Worm (Caenorhabditis elegans) whole organism, mixed stage, embryonic: Measurements from ENCODE around the gene K08F4.3.
A peak's percentile ranks its signal among the peaks of the same experiment; 100 is the strongest.

Source experiments
- M03D4.4 ChIP-seq: sonication (generic microtip); optimal IDR thresholded peaks from 2 replicates; lab custom pipeline; 2017; ENCODE audit warnings: mild to moderate bottlenecking, missing genetic modification characterization, missing compliant biosample characterization
- bed-3 ChIP-seq: fragments of 200-800 bp; sonication (Bioruptor generic); optimal IDR thresholded peaks from 3 replicates; lab custom pipeline; 2018; ENCODE audit warnings: mild to moderate bottlenecking, missing genetic modification characterization, moderate library complexity, missing compliant biosample characterization
- blmp-1 ChIP-seq: fragments of 150-350 bp; optimal IDR thresholded peaks from 2 replicates; lab custom pipeline; 2014; ENCODE audit warnings: missing biosample characterization, missing genetic modification characterization
- ceh-43 ChIP-seq: fragments of 200-800 bp; sonication (Bioruptor generic); optimal IDR thresholded peaks from 2 replicates; lab custom pipeline; 2018; ENCODE audit warnings: mild to moderate bottlenecking, missing genetic modification characterization, moderate library complexity, missing compliant biosample characterization
- ceh-83 ChIP-seq: fragments of 200-800 bp; sonication (Bioruptor generic); optimal IDR thresholded peaks from 2 replicates; lab custom pipeline; 2018; ENCODE audit warnings: mild to moderate bottlenecking, missing genetic modification characterization, missing compliant biosample characterization
- ces-1 ChIP-seq: fragments of 150-350 bp; optimal IDR thresholded peaks from 2 replicates; lab custom pipeline; 2014; ENCODE audit warnings: missing biosample characterization, missing genetic modification reagents, missing genetic modification characterization
- cnd-1 ChIP-seq: fragments of 200-800 bp; sonication (Bioruptor generic); optimal IDR thresholded peaks from 2 replicates; lab custom pipeline; 2018; ENCODE audit warnings: mild to moderate bottlenecking, missing genetic modification characterization, missing compliant biosample characterization
- drap-1 ChIP-seq: fragments of 200-800 bp; sonication (Bioruptor generic); optimal IDR thresholded peaks from 3 replicates; lab custom pipeline; 2018; ENCODE audit warnings: mild to moderate bottlenecking, missing genetic modification characterization, missing compliant biosample characterization
- elt-3 ChIP-seq: fragments of 150-350 bp; optimal IDR thresholded peaks from 2 replicates; lab custom pipeline; 2014; ENCODE audit warnings: missing biosample characterization, missing genetic modification characterization
- flh-1 ChIP-seq: fragments of 200-800 bp; sonication (Bioruptor generic); optimal IDR thresholded peaks from 2 replicates; lab custom pipeline; 2018; ENCODE audit warnings: mild to moderate bottlenecking, missing genetic modification characterization, moderate library complexity, missing compliant biosample characterization
- ham-2 ChIP-seq: fragments of 200-800 bp; sonication (Bioruptor generic); optimal IDR thresholded peaks from 2 replicates; lab custom pipeline; 2018; ENCODE audit warnings: mild to moderate bottlenecking, missing genetic modification characterization, missing compliant biosample characterization
- hlh-1 ChIP-seq: fragments of 150-350 bp; optimal IDR thresholded peaks from 2 replicates; lab custom pipeline; 2014; ENCODE audit warnings: missing biosample characterization, missing genetic modification reagents, missing genetic modification characterization
- lin-32 ChIP-seq: fragments of 200-800 bp; sonication (Bioruptor generic); optimal IDR thresholded peaks from 2 replicates; lab custom pipeline; 2018; ENCODE audit warnings: mild to moderate bottlenecking, missing genetic modification characterization, missing compliant biosample characterization
- lsy-2 ChIP-seq: fragments of 150-350 bp; optimal IDR thresholded peaks from 2 replicates; lab custom pipeline; 2014; ENCODE audit warnings: missing biosample characterization, missing genetic modification characterization
- mab-5 ChIP-seq: fragments of 150-350 bp; optimal IDR thresholded peaks from 2 replicates; lab custom pipeline; 2014; ENCODE audit warnings: missing biosample characterization, missing genetic modification characterization
- mls-2 ChIP-seq: sonication (generic microtip); optimal IDR thresholded peaks from 2 replicates; lab custom pipeline; 2016; ENCODE audit warnings: mild to moderate bottlenecking, missing genetic modification characterization, moderate library complexity, missing compliant biosample characterization
- nhr-12 ChIP-seq: fragments of 150-350 bp; optimal IDR thresholded peaks from 2 replicates; lab custom pipeline; 2014; ENCODE audit warnings: missing biosample characterization, missing genetic modification characterization
- nhr-237 ChIP-seq: fragments of 150-350 bp; optimal IDR thresholded peaks from 2 replicates; lab custom pipeline; 2014; ENCODE audit warnings: missing biosample characterization, missing genetic modification characterization
- nhr-28 ChIP-seq: fragments of 150-350 bp; optimal IDR thresholded peaks from 2 replicates; lab custom pipeline; 2014; ENCODE audit warnings: missing biosample characterization, missing genetic modification characterization
- nhr-76 ChIP-seq: sonication (generic microtip); optimal IDR thresholded peaks from 2 replicates; lab custom pipeline; 2017; ENCODE audit warnings: missing biosample characterization, missing genetic modification characterization
- pha-4 ChIP-seq: fragments of 150-350 bp; optimal IDR thresholded peaks from 2 replicates; lab custom pipeline; 2018; ENCODE audit warnings: missing biosample characterization, missing genetic modification reagents, missing genetic modification characterization
- sem-2 ChIP-seq: fragments of 200-800 bp; sonication (Bioruptor generic); optimal IDR thresholded peaks from 2 replicates; lab custom pipeline; 2018; ENCODE audit warnings: mild to moderate bottlenecking, missing genetic modification characterization, missing compliant biosample characterization
- sptf-1 ChIP-seq: sonication (generic microtip); optimal IDR thresholded peaks from 2 replicates; lab custom pipeline; 2017; ENCODE audit warnings: mild to moderate bottlenecking, missing genetic modification characterization, moderate library complexity, missing compliant biosample characterization
- unc-120 ChIP-seq: sonication (generic microtip); optimal IDR thresholded peaks from 2 replicates; lab custom pipeline; 2017; ENCODE audit warnings: missing genetic modification characterization, missing compliant biosample characterization; ENCODE audit not compliant: poor library complexity, severe bottlenecking
- unc-39 ChIP-seq: fragments of 150-350 bp; optimal IDR thresholded peaks from 2 replicates; lab custom pipeline; 2014; ENCODE audit warnings: missing biosample characterization, missing genetic modification characterization
- unc-62 ChIP-seq: fragments of 150-350 bp; optimal IDR thresholded peaks from 2 replicates; lab custom pipeline; 2014; ENCODE audit warnings: missing biosample characterization, missing genetic modification reagents, missing genetic modification characterization
- zip-8 ChIP-seq: fragments of 150-350 bp; optimal IDR thresholded peaks from 2 replicates; lab custom pipeline; 2014; ENCODE audit warnings: missing biosample characterization, missing genetic modification characterization
- ztf-11 ChIP-seq: fragments of 150-350 bp; optimal IDR thresholded peaks from 2 replicates; lab custom pipeline; 2014; ENCODE audit warnings: missing biosample characterization, missing genetic modification characterization

The K08F4.3 gene

DNA sequence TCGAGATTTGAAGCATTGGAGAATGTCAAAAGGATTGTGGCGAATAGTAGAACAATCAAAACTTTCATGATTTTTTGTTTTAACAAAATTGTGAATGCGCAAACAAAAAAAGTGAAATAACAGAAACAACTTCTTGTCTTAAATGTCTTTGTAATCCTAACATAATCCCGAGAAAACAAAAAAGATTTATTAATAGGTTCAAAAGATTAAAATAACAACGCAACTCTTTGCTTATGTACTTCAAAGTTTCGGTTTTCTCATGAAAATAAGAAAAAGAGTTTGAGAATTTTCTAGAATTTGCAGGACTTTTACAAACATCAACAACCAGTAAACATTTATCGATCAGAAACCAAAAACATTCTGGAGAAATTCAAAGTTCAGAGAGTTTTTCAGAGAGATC is 39.3 kb upstream of the K08F4.3 start, which contains the start of gene ttr-39:
ttr-39 (minus strand) TSS at position 101 of the 400 bp plus-strand sequence.
- TF ChIP-seq nhr-28 (tag; lab: Kevin White, UChicago) (no peak), sptf-1 (tag; lab: Kevin White, UChicago) (no peak), nhr-237 (tag; lab: Kevin White, UChicago) (no peak), drap-1 (GFP tag; lab: Kevin White, UChicago) (no peak), flh-1 (GFP tag; lab: Kevin White, UChicago) (no peak), blmp-1 (peak; percentile 90), lsy-2 (no peak), zip-8 (tag; lab: Kevin White, UChicago) (no peak), mab-5 (tag; lab: Kevin White, UChicago) (no peak)

DNA sequence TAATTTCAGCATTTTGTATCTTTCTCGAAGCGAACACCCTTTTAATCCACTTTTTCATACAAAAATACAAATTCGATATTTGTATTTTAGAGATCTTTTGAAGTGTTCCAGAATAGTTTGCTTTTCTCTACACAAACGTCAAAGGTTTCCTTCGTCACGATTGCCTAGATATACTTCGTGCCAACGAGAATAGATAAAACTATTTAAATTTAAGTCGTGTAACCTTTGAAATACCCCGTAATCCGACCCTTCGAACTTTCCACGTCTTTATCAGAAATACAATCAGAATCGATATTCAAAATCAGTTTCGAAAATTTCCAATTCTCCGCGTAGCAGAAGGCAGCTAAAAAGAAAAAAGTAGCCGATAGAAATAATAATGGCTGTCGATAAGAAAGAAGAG is 38.7 kb upstream of the K08F4.3 start, which contains the start of gene ttbk-5:
ttbk-5 (plus strand) TSS at position 301 of the 400 bp plus-strand sequence.
- TF ChIP-seq mab-5 (tag; lab: Kevin White, UChicago): no peak
- peak; percentile 55 for TF ChIP-seq blmp-1

DNA sequence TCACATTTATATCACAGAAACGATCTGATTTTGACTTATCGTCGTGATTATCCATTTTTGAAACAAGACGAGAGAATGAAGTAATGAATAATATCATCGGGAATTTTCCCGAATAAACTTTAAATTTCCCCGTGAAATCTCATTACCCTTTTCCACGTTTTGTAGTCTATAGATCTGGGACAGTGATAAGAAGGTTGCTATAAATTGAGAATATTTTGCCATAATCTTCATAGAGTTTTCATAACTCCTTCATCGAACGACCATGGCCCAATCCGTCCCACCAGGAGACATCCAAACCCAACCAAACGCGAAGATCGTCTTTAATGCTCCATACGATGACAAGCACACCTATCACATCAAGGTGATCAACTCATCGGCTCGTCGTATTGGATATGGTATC is 33.9 kb upstream of the K08F4.3 start, which contains the start of the genes C04G2.5 and msp-36:
C04G2.5 (minus strand) TSS at position 101 of the 400 bp plus-strand sequence.
msp-36 (plus strand) TSS at position 263 of the 400 bp plus-strand sequence.
- TF ChIP-seq nhr-237 (tag; lab: Kevin White, UChicago): no peak
- TF ChIP-seq unc-62 (GFP tag; lab: Kevin White, UChicago): no peak
- TF ChIP-seq zip-8 (tag; lab: Kevin White, UChicago): no peak
- no peak for TF ChIP-seq nhr-12
- TF ChIP-seq hlh-1 (tag; lab: Kevin White, UChicago): no peak
- no peak for TF ChIP-seq nhr-28 (tag; lab: Kevin White, UChicago)
- no peak for TF ChIP-seq blmp-1
- TF ChIP-seq mls-2 (tag; lab: Kevin White, UChicago): no peak
- TF ChIP-seq unc-120 (tag; lab: Kevin White, UChicago): no peak
- no peak for TF ChIP-seq ceh-83
- no peak for TF ChIP-seq ceh-43 (GFP tag; lab: Kevin White, UChicago)
- TF ChIP-seq drap-1 (GFP tag; lab: Kevin White, UChicago): no peak
- TF ChIP-seq, all 35 proteins: peak for 0

DNA sequence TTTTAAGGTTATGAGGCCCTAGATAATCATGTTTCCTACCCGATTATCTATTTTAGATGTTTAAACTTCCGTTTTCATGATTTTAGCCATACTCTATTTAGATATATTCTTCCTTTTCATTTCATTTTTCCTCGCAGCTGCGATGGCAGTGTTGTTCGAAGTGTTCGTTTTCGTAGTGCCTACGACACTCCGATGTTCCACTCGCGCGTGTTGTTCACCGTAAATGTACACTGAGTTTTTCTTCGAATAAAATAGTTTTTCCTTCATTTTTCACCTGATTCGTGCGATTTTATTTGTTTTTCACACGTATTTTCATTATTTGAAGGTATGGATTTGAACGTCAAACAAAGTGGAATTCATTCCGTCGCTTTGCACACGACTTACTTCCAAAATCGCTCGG is 32.2 kb upstream of the K08F4.3 start, which contains the start of gene dis-3:
dis-3 (plus strand) TSS at position 322 of the 400 bp plus-strand sequence.
- TF ChIP-seq ces-1 (no peak), ztf-11 (tag; lab: Kevin White, UChicago) (no peak), pha-4 (peak; percentile 1), mab-5 (tag; lab: Kevin White, UChicago) (no peak), nhr-12 (no peak), unc-39 (tag; lab: Kevin White, UChicago) (no peak), lsy-2 (no peak), unc-120 (tag; lab: Kevin White, UChicago) (no peak), sem-2 (GFP tag; lab: Kevin White, UChicago) (no peak)

DNA sequence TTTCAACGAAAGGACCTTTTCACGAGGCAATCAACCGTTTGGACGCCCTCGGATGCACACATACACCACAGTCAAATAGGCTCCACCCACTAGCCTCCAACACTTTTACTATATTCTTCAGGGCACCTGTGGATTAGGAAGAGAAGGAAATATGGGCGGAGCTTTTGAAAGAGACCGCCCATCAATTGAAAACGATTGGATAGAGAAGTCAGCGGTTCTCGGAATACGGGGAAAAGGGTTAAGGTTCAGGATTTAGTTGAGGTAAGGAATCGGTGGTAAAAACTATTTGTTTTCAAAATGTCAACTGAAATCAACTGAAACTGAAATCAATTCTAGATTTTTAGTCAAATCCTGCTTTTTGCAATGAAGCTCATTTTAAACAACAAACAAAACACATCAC is 18.6 kb upstream of the K08F4.3 start, which contains the start of gene egl-38:
egl-38 (minus strand) TSS at position 101 of the 400 bp plus-strand sequence.
- TF ChIP-seq lin-32 (GFP tag; lab: Kevin White, UChicago): no peak
- no peak for TF ChIP-seq M03D4.4 (tag; lab: Kevin White, UChicago)

DNA sequence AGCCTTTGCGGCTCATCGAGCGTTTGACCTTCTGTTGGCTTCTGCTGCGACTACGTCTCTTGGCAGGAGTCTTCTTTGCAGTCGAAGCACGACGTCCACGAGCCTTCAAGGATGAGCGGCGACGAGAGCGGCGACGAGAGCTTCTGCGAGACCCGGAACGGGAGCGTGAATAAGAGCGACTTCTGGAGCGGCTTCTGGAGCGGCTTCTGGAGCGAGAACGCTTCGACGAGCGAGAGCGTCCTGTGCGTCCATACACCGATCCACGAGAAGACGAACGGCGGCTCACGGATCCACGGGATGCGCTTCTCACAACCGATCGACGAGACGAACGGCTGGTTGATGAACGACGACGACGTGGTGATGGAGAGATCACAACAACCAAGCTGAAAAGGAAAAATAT is 18.2 kb upstream of the K08F4.3 start:
- TF ChIP-seq sptf-1 (tag; lab: Kevin White, UChicago): no peak
- no peak for TF ChIP-seq nhr-12
- TF ChIP-seq blmp-1: no peak
- no peak for TF ChIP-seq nhr-76 (tag; lab: Kevin White, UChicago)
- TF ChIP-seq drap-1 (GFP tag; lab: Kevin White, UChicago): no peak
- TF ChIP-seq ces-1: no peak
- no peak for TF ChIP-seq mls-2 (tag; lab: Kevin White, UChicago)
- TF ChIP-seq cnd-1: no peak
- no peak for TF ChIP-seq ham-2 (GFP tag; lab: Kevin White, UChicago)
- no peak for TF ChIP-seq lsy-2
- no peak for TF ChIP-seq zip-8 (tag; lab: Kevin White, UChicago)

DNA sequence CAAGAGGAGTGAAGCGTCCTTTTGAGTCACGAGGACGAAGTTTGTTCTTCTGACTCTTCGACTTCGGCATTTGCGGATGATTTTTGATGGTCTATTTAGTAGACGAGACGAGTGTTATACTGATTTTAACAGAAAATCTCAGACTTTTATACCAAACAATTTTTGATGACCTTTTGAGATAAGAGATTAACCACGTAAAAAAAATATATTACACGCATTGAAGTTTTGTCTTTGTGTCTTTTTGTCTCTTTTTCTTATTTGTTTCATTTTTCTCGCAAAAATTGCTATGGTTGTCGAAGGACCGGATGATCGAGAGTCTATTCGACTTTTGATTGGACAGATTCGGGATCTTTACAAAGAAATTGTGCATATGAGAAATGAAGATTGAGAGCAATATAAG is 17.6 kb upstream of the K08F4.3 start, which contains the start of gene spch-1:
spch-1 (minus strand) TSS at position 101 of the 400 bp plus-strand sequence.
- TF ChIP-seq hlh-1 (tag; lab: Kevin White, UChicago) (no peak), nhr-12 (no peak), elt-3 (tag; lab: Kevin White, UChicago) (no peak), flh-1 (GFP tag; lab: Kevin White, UChicago) (no peak), bed-3 (GFP tag; lab: Kevin White, UChicago) (no peak)
